Worm (Caenorhabditis elegans) whole organism, mixed stage, embryonic: ENCODE data around the gene chw-1.

Experiments used
- ceh-39 ChIP-seq: fragments of 150-350 bp; optimal IDR thresholded peaks from 2 replicates; lab custom pipeline; 2014; ENCODE audit warnings: missing biosample characterization, missing genetic modification characterization
- ces-1 ChIP-seq: fragments of 150-350 bp; optimal IDR thresholded peaks from 2 replicates; lab custom pipeline; 2014; ENCODE audit warnings: missing biosample characterization, missing genetic modification reagents, missing genetic modification characterization
- elt-1 ChIP-seq: sonication (generic microtip); optimal IDR thresholded peaks from 2 replicates; lab custom pipeline; 2017; ENCODE audit warnings: missing genetic modification characterization, mild to moderate bottlenecking, missing compliant biosample characterization, antibody characterized with exemption, moderate library complexity, borderline replicate concordance; ENCODE audit not compliant: insufficient read depth
- mep-1 ChIP-seq: fragments of 150-350 bp; optimal IDR thresholded peaks from 2 replicates; lab custom pipeline; 2017; ENCODE audit warnings: missing biosample characterization, missing genetic modification reagents, missing genetic modification characterization, inconsistent platforms
- unc-62 ChIP-seq: fragments of 150-350 bp; optimal IDR thresholded peaks from 2 replicates; lab custom pipeline; 2014; ENCODE audit warnings: missing biosample characterization, missing genetic modification reagents, missing genetic modification characterization
- ztf-11 ChIP-seq: fragments of 150-350 bp; optimal IDR thresholded peaks from 2 replicates; lab custom pipeline; 2014; ENCODE audit warnings: missing biosample characterization, missing genetic modification characterization

ce11 chrV:10433721-10434120 is 28.4 kb upstream of the chw-1 start, which contains the start of gene Y32F6A.4:
- TF ChIP-seq ztf-11 (tag; lab: Kevin White, UChicago) = no peak
- no peak for TF ChIP-seq ces-1 (GFP tag; lab: Kevin White, UChicago)
- no peak for TF ChIP-seq unc-62 (GFP tag; lab: Kevin White, UChicago)
- no peak for TF ChIP-seq mep-1 (tag; lab: Kevin White, UChicago)
- TF ChIP-seq ceh-39 (tag; lab: Kevin White, UChicago) = no peak
- TF ChIP-seq elt-1 (tag; lab: Kevin White, UChicago) = no peak
